Worm (Caenorhabditis elegans): ENCODE measurements around the gene hgrs-1.

ce11 chrIV:8163687-8164086 lies 42.2 kb downstream of the hgrs-1 start, which contains the start of gene clec-51:
- TF ChIP-seq him-1 (tag; optimal IDR thresholded peaks at IDR 0.05) = no peak
- TF ChIP-seq dao-5 (tag; optimal IDR thresholded peaks at IDR 0.05) = no peak
- TF ChIP-seq W03F9.2 (tag; optimal IDR thresholded peaks at IDR 0.05) = no peak
